Worm (Caenorhabditis elegans) whole organism, young adult: ENCODE measurements around the gene F19H6.5.
A peak's percentile ranks its signal among the peaks of the same experiment; 100 is the strongest.

Experiments used
- B0261.1 ChIP-seq: sonication (generic microtip); optimal IDR thresholded peaks from 2 replicates; lab custom pipeline; 2016; ENCODE audit warnings: mild to moderate bottlenecking, missing genetic modification characterization, moderate library complexity, missing compliant biosample characterization
- C06A6.2 ChIP-seq: fragments of 200-800 bp; sonication (Bioruptor generic); conservative IDR thresholded peaks from 2 replicates; pipeline ENCODE4 v1.3.6; 2022; ENCODE audit warnings: missing genetic modification characterization, missing compliant biosample characterization
- C17E4.6 ChIP-seq: fragments of 200-800 bp; sonication (Bioruptor generic); IDR thresholded peaks from 2 replicates; pipeline ENCODE4 v1.3.6; 2022; ENCODE audit warnings: missing genetic modification reagents, missing genetic modification characterization, missing compliant biosample characterization
- D2030.7 ChIP-seq: fragments of 200-800 bp; sonication (Bioruptor generic); IDR thresholded peaks from 2 replicates; pipeline ENCODE4 v1.3.6; 2022; ENCODE audit warnings: missing genetic modification reagents, missing genetic modification characterization, missing compliant biosample characterization
- F10E7.11 ChIP-seq: sonication (generic microtip); optimal IDR thresholded peaks from 2 replicates; lab custom pipeline; 2017; ENCODE audit warnings: mild to moderate bottlenecking, missing genetic modification characterization, moderate library complexity, missing compliant biosample characterization
- F22D6.2 ChIP-seq: sonication (generic microtip); optimal IDR thresholded peaks from 2 replicates; lab custom pipeline; 2016; ENCODE audit warnings: mild to moderate bottlenecking, missing genetic modification characterization, missing compliant biosample characterization
- F33H1.4 ChIP-seq: fragments of 200-800 bp; sonication (Bioruptor generic); IDR thresholded peaks from 2 replicates; pipeline ENCODE4 v1.3.6; 2022; ENCODE audit warnings: missing genetic modification reagents, missing genetic modification characterization, missing compliant biosample characterization
- F39B2.1 ChIP-seq: fragments of 200-800 bp; sonication (Bioruptor generic); IDR thresholded peaks from 2 replicates; pipeline ENCODE4 v1.3.6; 2022; ENCODE audit warnings: missing genetic modification reagents, missing genetic modification characterization, missing compliant biosample characterization
- F55B11.4 ChIP-seq: sonication (generic microtip); optimal IDR thresholded peaks from 2 replicates; lab custom pipeline; 2016; ENCODE audit warnings: missing compliant biosample characterization, missing genetic modification characterization, borderline replicate concordance; ENCODE audit not compliant: insufficient read depth
- F57A8.1 ChIP-seq: fragments of 200-800 bp; sonication (Bioruptor generic); optimal IDR thresholded peaks from 2 replicates; lab custom pipeline; 2018; ENCODE audit warnings: mild to moderate bottlenecking, missing genetic modification characterization, moderate library complexity, missing compliant biosample characterization
- K11D2.4 ChIP-seq: fragments of 200-800 bp; sonication (Bioruptor generic); IDR thresholded peaks from 2 replicates; pipeline ENCODE4 v1.3.6; 2022; ENCODE audit warnings: missing genetic modification reagents, missing genetic modification characterization, missing compliant biosample characterization
- K12H6.12 ChIP-seq: fragments of 200-800 bp; sonication (Bioruptor generic); optimal IDR thresholded peaks from 2 replicates; lab custom pipeline; 2018; ENCODE audit warnings: mild to moderate bottlenecking, missing genetic modification characterization, missing compliant biosample characterization
- T26A5.8 ChIP-seq: sonication (generic microtip); optimal IDR thresholded peaks from 2 replicates; lab custom pipeline; 2016; ENCODE audit warnings: missing genetic modification characterization, missing compliant biosample characterization
- Y53G8AR.9 ChIP-seq: fragments of 200-800 bp; sonication (Bioruptor generic); conservative IDR thresholded peaks from 2 replicates; pipeline ENCODE4 v1.3.6; 2022; ENCODE audit warnings: missing genetic modification reagents, missing genetic modification characterization, missing compliant biosample characterization
- akir-1 ChIP-seq: fragments of 200-800 bp; sonication (Bioruptor generic); optimal IDR thresholded peaks from 2 replicates; lab custom pipeline; 2018; ENCODE audit warnings: mild to moderate bottlenecking, missing genetic modification characterization, moderate library complexity, missing compliant biosample characterization
- aptf-3 ChIP-seq: fragments of 200-800 bp; sonication (Bioruptor generic); IDR thresholded peaks from 2 replicates; pipeline ENCODE4 v1.3.6; 2022; ENCODE audit warnings: missing genetic modification characterization, missing compliant biosample characterization
- atf-7 ChIP-seq: sonication (generic microtip); optimal IDR thresholded peaks from 2 replicates; lab custom pipeline; 2017; ENCODE audit warnings: mild to moderate bottlenecking, missing genetic modification characterization, missing compliant biosample characterization
- athp-1 ChIP-seq: sonication (generic microtip); optimal IDR thresholded peaks from 2 replicates; lab custom pipeline; 2017; ENCODE audit warnings: mild to moderate bottlenecking, missing genetic modification characterization, missing compliant biosample characterization
- attf-6 ChIP-seq: fragments of 200-800 bp; sonication (Bioruptor generic); IDR thresholded peaks from 2 replicates; pipeline ENCODE4 v1.3.6; 2022; ENCODE audit warnings: missing genetic modification reagents, missing genetic modification characterization, missing compliant biosample characterization
- ccch-3 ChIP-seq: fragments of 200-800 bp; sonication (Bioruptor generic); optimal IDR thresholded peaks from 2 replicates; lab custom pipeline; 2018; ENCODE audit warnings: mild to moderate bottlenecking, missing genetic modification characterization, missing compliant biosample characterization
- cebp-1 ChIP-seq, 2 experiments: fragments of 200-800 bp in 1 of 2; sonication (Bioruptor generic) in 1 of 2; sonication (generic microtip) in 1 of 2; IDR thresholded peaks in 1 of 2; optimal IDR thresholded peaks in 1 of 2; 2 replicates each; pipeline versions ENCODE4 v1.3.6 to Lab custom; 2017 to 2022; ENCODE audit warnings: missing compliant biosample characterization in 2 of 2, missing genetic modification characterization in 2 of 2, mild to moderate bottlenecking in 1 of 2, missing genetic modification reagents in 1 of 2, moderate library complexity in 1 of 2
- cebp-2 ChIP-seq: fragments of 200-800 bp; sonication (Bioruptor generic); IDR thresholded peaks from 2 replicates; pipeline ENCODE4 v1.3.6; 2022; ENCODE audit warnings: missing genetic modification characterization, missing compliant biosample characterization
- die-1 ChIP-seq: sonication (generic microtip); optimal IDR thresholded peaks from 2 replicates; lab custom pipeline; 2016; ENCODE audit warnings: missing genotype, mild to moderate bottlenecking, missing genetic modification characterization, missing compliant biosample characterization
- efl-1 ChIP-seq: fragments of 150-350 bp; optimal IDR thresholded peaks from 2 replicates; lab custom pipeline; 2014; ENCODE audit warnings: missing biosample characterization, missing genetic modification reagents, missing genetic modification characterization
- gei-17 ChIP-seq: fragments of 200-800 bp; sonication (Bioruptor generic); optimal IDR thresholded peaks from 2 replicates; lab custom pipeline; 2018; ENCODE audit warnings: mild to moderate bottlenecking, missing genetic modification characterization, missing compliant biosample characterization
- him-1 ChIP-seq: sonication (generic microtip); optimal IDR thresholded peaks from 2 replicates; lab custom pipeline; 2016; ENCODE audit warnings: missing genotype, missing genetic modification reagents, missing genetic modification characterization, missing compliant biosample characterization
- hmg-1.2 ChIP-seq: fragments of 200-800 bp; sonication (Bioruptor generic); IDR thresholded peaks from 2 replicates; pipeline ENCODE4 v1.3.6; 2022; ENCODE audit warnings: missing genetic modification reagents, missing genetic modification characterization, missing compliant biosample characterization
- hrde-1 ChIP-seq: sonication (generic microtip); optimal IDR thresholded peaks from 2 replicates; lab custom pipeline; 2016; ENCODE audit warnings: missing genetic modification characterization, mild to moderate bottlenecking, missing compliant biosample characterization, moderate library complexity, missing genotype, missing genetic modification reagents, borderline replicate concordance
- lsl-1 ChIP-seq: fragments of 200-800 bp; sonication (Bioruptor generic); optimal IDR thresholded peaks from 2 replicates; lab custom pipeline; 2018; ENCODE audit warnings: mild to moderate bottlenecking, missing genetic modification characterization, moderate library complexity, missing compliant biosample characterization
- lsy-27 ChIP-seq: sonication (generic microtip); optimal IDR thresholded peaks from 2 replicates; lab custom pipeline; 2017; ENCODE audit warnings: missing genetic modification characterization, mild to moderate bottlenecking, missing compliant biosample characterization, antibody characterized with exemption, missing genotype, borderline replicate concordance; ENCODE audit not compliant: insufficient read depth
- madf-3 ChIP-seq: fragments of 200-800 bp; sonication (Bioruptor generic); IDR thresholded peaks from 2 replicates; pipeline ENCODE4 v1.3.6; 2022; ENCODE audit warnings: missing genetic modification reagents, missing genetic modification characterization, missing compliant biosample characterization
- mcd-1 ChIP-seq: fragments of 200-800 bp; sonication (Bioruptor generic); IDR thresholded peaks from 2 replicates; pipeline ENCODE4 v1.3.6; 2022; ENCODE audit warnings: missing genetic modification reagents, missing genetic modification characterization, missing compliant biosample characterization
- mes-4 ChIP-seq: sonication (generic microtip); optimal IDR thresholded peaks from 2 replicates; lab custom pipeline; 2016; ENCODE audit warnings: missing genotype, missing genetic modification characterization, missing compliant biosample characterization
- mxl-1 ChIP-seq: sonication (generic microtip); optimal IDR thresholded peaks from 2 replicates; lab custom pipeline; 2016; ENCODE audit warnings: missing genetic modification characterization, missing compliant biosample characterization
- nfya-1 ChIP-seq: sonication (generic microtip); optimal IDR thresholded peaks from 2 replicates; lab custom pipeline; 2017; ENCODE audit warnings: antibody characterized with exemption, missing compliant biosample characterization, missing genetic modification characterization, borderline replicate concordance; ENCODE audit not compliant: insufficient read depth
- nhr-120 ChIP-seq: fragments of 200-800 bp; sonication (Bioruptor generic); IDR thresholded peaks from 2 replicates; pipeline ENCODE4 v1.3.6; 2022; ENCODE audit warnings: missing genetic modification characterization, missing compliant biosample characterization
- nhr-179 ChIP-seq: sonication (generic microtip); optimal IDR thresholded peaks from 2 replicates; lab custom pipeline; 2016; ENCODE audit warnings: mild to moderate bottlenecking, missing genetic modification characterization, missing compliant biosample characterization
- nhr-90 ChIP-seq: sonication (generic microtip); optimal IDR thresholded peaks from 2 replicates; lab custom pipeline; 2016; ENCODE audit warnings: missing genotype, mild to moderate bottlenecking, missing genetic modification characterization, missing compliant biosample characterization
- pha-4 ChIP-seq: fragments of 150-350 bp; sonication (generic microtip); optimal IDR thresholded peaks from 2 replicates; lab custom pipeline; 2014; ENCODE audit warnings: missing biosample characterization, missing genetic modification reagents, missing genetic modification characterization
- repo-1 ChIP-seq: sonication (generic microtip); optimal IDR thresholded peaks from 2 replicates; lab custom pipeline; 2017; ENCODE audit warnings: mild to moderate bottlenecking, missing genetic modification characterization, missing compliant biosample characterization
- sdz-38 ChIP-seq: sonication (generic microtip); optimal IDR thresholded peaks from 2 replicates; lab custom pipeline; 2016; ENCODE audit warnings: missing genotype, missing genetic modification characterization, missing compliant biosample characterization
- snpc-1.3 ChIP-seq: sonication (generic microtip); optimal IDR thresholded peaks from 2 replicates; lab custom pipeline; 2017; ENCODE audit warnings: missing genetic modification characterization, mild to moderate bottlenecking, missing compliant biosample characterization, antibody characterized with exemption, moderate library complexity, missing genotype, missing genetic modification reagents; ENCODE audit not compliant: insufficient read depth
- tbx-9 ChIP-seq: sonication (generic microtip); optimal IDR thresholded peaks from 2 replicates; lab custom pipeline; 2016; ENCODE audit warnings: borderline replicate concordance, missing genetic modification characterization, inconsistent platforms, missing compliant biosample characterization
- tlf-1 ChIP-seq: fragments of 200-800 bp; sonication (Bioruptor generic); optimal IDR thresholded peaks from 2 replicates; lab custom pipeline; 2018; ENCODE audit warnings: mild to moderate bottlenecking, missing genetic modification characterization, missing compliant biosample characterization
- unc-62 ChIP-seq: fragments of 150-350 bp; optimal IDR thresholded peaks from 2 replicates; lab custom pipeline; 2014; ENCODE audit warnings: missing biosample characterization, missing genetic modification reagents, missing genetic modification characterization
- zfh-2 ChIP-seq: fragments of 200-800 bp; sonication (Bioruptor generic); conservative IDR thresholded peaks from 2 replicates; pipeline ENCODE4 v1.3.6; 2022; ENCODE audit warnings: missing genetic modification reagents, missing genetic modification characterization, missing compliant biosample characterization
- ztf-22 ChIP-seq: fragments of 200-800 bp; sonication (Bioruptor generic); optimal IDR thresholded peaks from 2 replicates; lab custom pipeline; 2018; ENCODE audit warnings: mild to moderate bottlenecking, missing genetic modification characterization, moderate library complexity, missing compliant biosample characterization

F19H6.5 gene

DNA sequence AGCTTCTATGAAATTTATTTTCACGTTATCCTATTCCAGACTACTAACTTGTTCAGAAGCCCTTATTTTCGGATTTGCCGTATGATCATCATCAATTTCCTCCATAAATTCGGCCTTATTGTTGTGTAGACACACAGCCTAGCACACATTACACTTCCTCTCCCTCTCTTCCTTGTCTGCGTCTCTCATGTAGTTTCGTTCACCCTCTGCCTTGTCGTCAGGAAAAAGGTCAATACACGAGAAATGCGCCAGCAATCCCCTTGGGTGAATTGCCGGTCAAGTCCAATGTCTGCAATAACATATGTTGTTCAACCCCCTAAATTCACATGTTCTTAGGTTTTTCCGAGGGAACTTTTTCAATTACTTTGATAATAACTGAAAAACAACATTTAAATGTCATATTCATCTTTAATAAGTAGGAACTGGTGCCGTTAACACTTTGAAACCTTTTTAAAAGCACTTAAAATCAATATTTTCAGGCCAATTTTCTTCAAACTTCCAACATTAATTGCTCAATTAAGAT, 29.1 kb upstream of the F19H6.5 start, which contains the start of gene F17E5.2 (continued):
- TF ChIP-seq ztf-22 = peak; percentile 62
- TF ChIP-seq unc-62 (GFP tag; lab: Kevin White, UChicago) = no peak
- TF ChIP-seq nhr-179 (tag; lab: Kevin White, UChicago) = no peak
- peak; percentile 19 for TF ChIP-seq atf-7
- TF ChIP-seq madf-3 (GFP tag; lab: Robert Waterston, UW) = no peak
- peak; percentile 70 for TF ChIP-seq C06A6.2 (GFP tag; lab: Robert Waterston, UW)
- TF ChIP-seq C17E4.6 (GFP tag; lab: Robert Waterston, UW) = no peak
- no peak for TF ChIP-seq lsl-1
- no peak for TF ChIP-seq mes-4
- TF ChIP-seq him-1 (tag; lab: Kevin White, UChicago) = no peak
- TF ChIP-seq F39B2.1 (GFP tag; lab: Robert Waterston, UW) = no peak
- TF ChIP-seq F10E7.11 (tag; lab: Kevin White, UChicago) = no peak
- no peak for TF ChIP-seq attf-6 (GFP tag; lab: Robert Waterston, UW)
- TF ChIP-seq tbx-9 (tag; lab: Kevin White, UChicago) = no peak
- no peak for TF ChIP-seq F33H1.4
- peak; percentile 88 for TF ChIP-seq K12H6.12 (tag; lab: Kevin White, UChicago)
- TF ChIP-seq cebp-1 (GFP tag; IDR thresholded peaks at IDR 0.05; lab: Robert Waterston, UW) = 0 out of 2 replicates have a peak, but pooled peaks have one; percentile 10
- no peak for TF ChIP-seq cebp-1 (tag; optimal IDR thresholded peaks at IDR 0.05; lab: Kevin White, UChicago)
- no peak for TF ChIP-seq ccch-3 (GFP tag; lab: Kevin White, UChicago)
- peak; percentile 8 for TF ChIP-seq die-1 (tag; lab: Kevin White, UChicago)
- no peak for TF ChIP-seq nfya-1 (tag; lab: Kevin White, UChicago)
- TF ChIP-seq K11D2.4 (GFP tag; lab: Robert Waterston, UW) = peak; percentile 90
- TF ChIP-seq T26A5.8 (tag; lab: Kevin White, UChicago) = no peak
- TF ChIP-seq hrde-1 (tag; lab: Kevin White, UChicago) = no peak
- TF ChIP-seq hmg-1.2 = peak; percentile 87
- no peak for TF ChIP-seq nhr-120
- TF ChIP-seq athp-1 (tag; lab: Kevin White, UChicago) = peak; percentile 6
- no peak for TF ChIP-seq F22D6.2
- TF ChIP-seq aptf-3 (GFP tag; lab: Robert Waterston, UW) = no peak
- no peak for TF ChIP-seq sdz-38 (tag; lab: Kevin White, UChicago)
- TF ChIP-seq akir-1 (GFP tag; lab: Kevin White, UChicago) = no peak
- TF ChIP-seq Y53G8AR.9 = peak; percentile 75
- TF ChIP-seq zfh-2 (GFP tag; lab: Robert Waterston, UW) = no peak
- no peak for TF ChIP-seq lsy-27 (tag; lab: Kevin White, UChicago)
- no peak for TF ChIP-seq D2030.7 (GFP tag; lab: Robert Waterston, UW)
- no peak for TF ChIP-seq snpc-1.3 (tag; lab: Kevin White, UChicago)
- TF ChIP-seq tlf-1 (GFP tag; lab: Kevin White, UChicago) = peak; percentile 53
- TF ChIP-seq gei-17 (GFP tag; lab: Kevin White, UChicago) = peak; percentile 58
- no peak for TF ChIP-seq cebp-2
- TF ChIP-seq pha-4 (tag; lab: Kevin White, UChicago) = peak; percentile 27
- peak; percentile 32 for TF ChIP-seq B0261.1
- no peak for TF ChIP-seq nhr-90 (tag; lab: Kevin White, UChicago)
- TF ChIP-seq mcd-1 (GFP tag; lab: Robert Waterston, UW) = no peak; the same call in 1 of the 2 replicates
- no peak for TF ChIP-seq F57A8.1 (GFP tag; lab: Kevin White, UChicago)
- no peak for TF ChIP-seq mxl-1 (tag; lab: Kevin White, UChicago)
- TF ChIP-seq F55B11.4 = no peak
- TF ChIP-seq repo-1 (tag; lab: Kevin White, UChicago) = peak; percentile 65
- TF ChIP-seq efl-1 (GFP tag; lab: Kevin White, UChicago) = no peak
